Worm (Caenorhabditis elegans) whole organism, L4 larva: ENCODE results near the gene tpra-1.

Source experiments
- ZK546.5 ChIP-seq, 2 experiments: sonication (generic microtip); optimal IDR thresholded peaks; 2 replicates each; lab custom pipeline; 2017; ENCODE audit warnings: missing biosample characterization in 2 of 2, missing genetic modification characterization in 2 of 2
- ama-1 ChIP-seq: fragments of 150-350 bp; optimal IDR thresholded peaks from 2 replicates; lab custom pipeline; 2014; ENCODE audit warnings: inconsistent platforms, mixed read lengths
- dpl-1 ChIP-seq: fragments of 150-350 bp; optimal IDR thresholded peaks from 2 replicates; lab custom pipeline; 2014; ENCODE audit warnings: missing biosample characterization, missing genetic modification reagents, missing genetic modification characterization
- jun-1 ChIP-seq: fragments of 150-350 bp; optimal IDR thresholded peaks from 2 replicates; lab custom pipeline; 2014; ENCODE audit warnings: missing biosample characterization, missing genetic modification reagents, missing genetic modification characterization
- nhr-25 ChIP-seq: sonication (generic microtip); optimal IDR thresholded peaks from 2 replicates; lab custom pipeline; 2017; ENCODE audit warnings: missing genetic modification characterization, mild to moderate bottlenecking, missing compliant biosample characterization, antibody characterized with exemption, moderate library complexity, borderline replicate concordance; ENCODE audit not compliant: insufficient read depth

DNA sequence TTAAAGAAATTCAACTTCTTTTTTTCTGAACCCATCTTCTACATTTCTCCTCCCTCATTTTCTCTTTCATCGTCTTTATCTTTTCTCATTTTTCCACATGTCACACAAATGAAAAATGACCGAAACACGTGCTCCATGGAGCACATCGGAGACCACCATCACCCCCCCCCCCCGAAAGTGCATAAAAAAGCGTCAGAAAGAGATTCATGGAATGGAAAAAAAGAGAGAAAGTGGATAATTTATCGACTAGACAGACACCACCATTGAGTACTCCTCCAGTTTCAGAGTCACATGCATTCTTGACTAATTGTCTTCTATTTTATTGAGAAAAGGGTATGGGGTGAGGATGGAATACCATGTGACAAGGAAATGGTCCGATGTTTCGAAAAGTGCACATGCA, 9.1 kb upstream of the tpra-1 start:
- TF ChIP-seq dpl-1 (GFP tag; lab: Kevin White, UChicago): no peak
- no peak for TF ChIP-seq ama-1 (lab: Kevin White, UChicago)
- TF ChIP-seq nhr-25 (tag; lab: Kevin White, UChicago): no peak
- TF ChIP-seq jun-1 (tag; lab: Kevin White, UChicago): no peak
- no peak for TF ChIP-seq ZK546.5 (tag; optimal IDR thresholded peaks at IDR 0.05; lab: Kevin White, UChicago)
